Worm (Caenorhabditis elegans) whole organism, L4 larva: ENCODE measurements around the gene B0280.7.

Source experiments
- R02D3.7 ChIP-seq: fragments of 150-350 bp; sonication (generic microtip); optimal IDR thresholded peaks from 3 replicates; lab custom pipeline; 2014; ENCODE audit warnings: missing biosample characterization, missing genetic modification characterization
- daf-12 ChIP-seq: fragments of 150-350 bp; optimal IDR thresholded peaks from 2 replicates; lab custom pipeline; 2014; ENCODE audit warnings: missing biosample characterization, missing genetic modification reagents, missing genetic modification characterization
- nhr-10 ChIP-seq: fragments of 150-350 bp; optimal IDR thresholded peaks from 2 replicates; lab custom pipeline; 2014; ENCODE audit warnings: missing biosample characterization, missing genetic modification characterization
- nhr-102 ChIP-seq: sonication (generic microtip); optimal IDR thresholded peaks from 2 replicates; lab custom pipeline; 2016; ENCODE audit warnings: mild to moderate bottlenecking, missing genetic modification characterization, moderate library complexity, missing compliant biosample characterization
- nhr-11 ChIP-seq: fragments of 150-350 bp; optimal IDR thresholded peaks from 2 replicates; lab custom pipeline; 2014; ENCODE audit warnings: missing biosample characterization, missing genetic modification characterization
- nhr-237 ChIP-seq: sonication (generic microtip); optimal IDR thresholded peaks from 2 replicates; lab custom pipeline; 2017; ENCODE audit warnings: missing biosample characterization, missing genetic modification characterization
- nhr-76 ChIP-seq: fragments of 150-350 bp; optimal IDR thresholded peaks from 2 replicates; lab custom pipeline; 2014; ENCODE audit warnings: missing biosample characterization, missing genetic modification characterization

- no peak for TF ChIP-seq nhr-237
- no peak for TF ChIP-seq nhr-11 (tag; lab: Kevin White, UChicago)
- TF ChIP-seq nhr-10 (tag; lab: Kevin White, UChicago): no peak
- TF ChIP-seq nhr-102: no peak
- TF ChIP-seq daf-12: no peak
- no peak for TF ChIP-seq nhr-76 (tag; lab: Kevin White, UChicago)
- no peak for TF ChIP-seq R02D3.7 (tag; lab: Kevin White, UChicago)
Measured at ce11 chrIII:7067385-7067896, 44.3 kb downstream of the B0280.7 start, which contains the start of gene ger-1.
